Worm (Caenorhabditis elegans): ENCODE results near the gene F44E2.3.

Gene F44E2.3

DNA sequence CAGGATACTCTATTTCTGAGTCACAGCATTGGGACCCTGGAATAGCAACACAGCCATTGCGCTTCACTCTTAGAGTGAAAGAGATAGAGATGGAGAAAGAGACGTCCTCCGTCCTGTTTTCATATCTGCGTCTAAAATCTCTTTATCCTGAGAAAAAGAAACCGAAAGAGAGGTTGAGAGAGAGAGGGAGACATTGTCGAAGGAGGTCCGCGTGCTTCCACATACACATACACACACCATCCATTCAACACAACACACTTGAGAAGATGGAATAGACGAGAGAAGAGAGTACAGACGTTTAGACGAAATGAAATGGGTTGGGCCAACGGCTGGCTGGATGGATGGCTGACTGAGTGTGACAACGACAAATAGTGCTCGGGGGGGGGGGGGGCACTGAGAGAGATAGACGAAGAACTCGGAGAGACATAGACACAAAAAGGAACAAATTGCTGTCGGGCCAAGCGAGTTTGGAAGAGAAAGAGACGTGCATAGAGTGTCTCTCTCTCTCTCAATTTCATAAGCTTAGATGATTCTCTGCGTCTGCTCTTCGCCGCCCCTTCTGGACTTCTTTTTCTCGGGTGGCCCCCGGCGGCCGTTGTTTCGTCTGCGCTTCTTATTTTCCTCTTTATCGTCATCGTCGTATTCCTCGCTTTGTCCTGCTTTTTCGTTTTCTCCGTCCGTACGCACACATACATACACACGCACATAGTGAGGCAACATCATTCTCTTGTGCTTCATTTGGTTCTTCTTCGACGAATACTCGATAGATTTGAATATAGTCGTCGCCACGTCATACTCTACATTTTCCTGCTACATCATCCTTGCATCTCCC lies 28.9 kb downstream of the F44E2.3 start, which contains the start of gene F54F2.6 (continued):
- TF ChIP-seq nfya-1 (tag; optimal IDR thresholded peaks at IDR 0.05) = peak; percentile 96
- no peak for TF ChIP-seq tbx-7 (tag; optimal IDR thresholded peaks at IDR 0.05)
- TF ChIP-seq nhr-232 (tag; optimal IDR thresholded peaks at IDR 0.05) = no peak
- TF ChIP-seq ceh-19 (GFP tag; optimal IDR thresholded peaks at IDR 0.05) = peak; percentile 77
- no peak for TF ChIP-seq Y22D7AL.16 (tag; optimal IDR thresholded peaks at IDR 0.05)
- TF ChIP-seq elt-2 (tag; optimal IDR thresholded peaks at IDR 0.05) = peak; percentile 44
- peak; percentile 27 for TF ChIP-seq mec-3 (tag; optimal IDR thresholded peaks at IDR 0.05; ENCODE audit: borderline replicate concordance)
- peak; percentile 78 for TF ChIP-seq pros-1 (tag; optimal IDR thresholded peaks at IDR 0.05)
- TF ChIP-seq unc-86 (tag; optimal IDR thresholded peaks at IDR 0.05) = peak; percentile 57
- TF ChIP-seq lim-6 (tag; optimal IDR thresholded peaks at IDR 0.05) = no peak
- TF ChIP-seq hlh-15 (tag; optimal IDR thresholded peaks at IDR 0.05) = no peak
- TF ChIP-seq K02D7.2 (tag; optimal IDR thresholded peaks at IDR 0.05) = no peak
- peak; percentile 91 for TF ChIP-seq ceh-31 (tag; optimal IDR thresholded peaks at IDR 0.05)
- TF ChIP-seq ceh-18 (tag; optimal IDR thresholded peaks at IDR 0.05) = peak; percentile 96
- TF ChIP-seq madf-2 (tag; optimal IDR thresholded peaks at IDR 0.05) = no peak
- no peak for TF ChIP-seq ahr-1 (tag; optimal IDR thresholded peaks at IDR 0.05)
- TF ChIP-seq unc-55 (GFP tag; optimal IDR thresholded peaks at IDR 0.05) = peak; percentile 91
- TF ChIP-seq tbx-2 (tag; optimal IDR thresholded peaks at IDR 0.05) = peak; percentile 80
- peak; percentile 41 for TF ChIP-seq ztf-16 (tag; optimal IDR thresholded peaks at IDR 0.05)
- TF ChIP-seq pax-1 (tag; optimal IDR thresholded peaks at IDR 0.05) = no peak
- TF ChIP-seq ceh-30 (tag; optimal IDR thresholded peaks at IDR 0.05) = peak; percentile 3
- TF ChIP-seq ceh-22 (tag; optimal IDR thresholded peaks at IDR 0.05) = peak; percentile 69
- TF ChIP-seq fkh-10 (GFP tag; optimal IDR thresholded peaks at IDR 0.05) = no peak
- no peak for TF ChIP-seq pat-9 (tag; optimal IDR thresholded peaks at IDR 0.05)
- TF ChIP-seq pha-4 (tag; optimal IDR thresholded peaks at IDR 0.05) = no peak
- TF ChIP-seq rnt-1 (tag; optimal IDR thresholded peaks at IDR 0.05) = peak; percentile 60
- TF ChIP-seq hlh-6 (tag; optimal IDR thresholded peaks at IDR 0.05) = no peak
- TF ChIP-seq hlh-8 (tag; optimal IDR thresholded peaks at IDR 0.05) = peak; percentile 60
- no peak for TF ChIP-seq elt-4 (tag; optimal IDR thresholded peaks at IDR 0.05)
- TF ChIP-seq ceh-24 (tag; optimal IDR thresholded peaks at IDR 0.05) = no peak
- TF ChIP-seq hlh-13 (GFP tag; optimal IDR thresholded peaks at IDR 0.05) = no peak
- peak; percentile 56 for TF ChIP-seq sox-2 (GFP tag; IDR thresholded peaks at IDR 0.05)
- peak; percentile 84 for TF ChIP-seq ceh-14 (tag; optimal IDR thresholded peaks at IDR 0.05)
- TF ChIP-seq K09A11.1 (tag; optimal IDR thresholded peaks at IDR 0.05; ENCODE audit: insufficient read depth) = peak; percentile 47

DNA sequence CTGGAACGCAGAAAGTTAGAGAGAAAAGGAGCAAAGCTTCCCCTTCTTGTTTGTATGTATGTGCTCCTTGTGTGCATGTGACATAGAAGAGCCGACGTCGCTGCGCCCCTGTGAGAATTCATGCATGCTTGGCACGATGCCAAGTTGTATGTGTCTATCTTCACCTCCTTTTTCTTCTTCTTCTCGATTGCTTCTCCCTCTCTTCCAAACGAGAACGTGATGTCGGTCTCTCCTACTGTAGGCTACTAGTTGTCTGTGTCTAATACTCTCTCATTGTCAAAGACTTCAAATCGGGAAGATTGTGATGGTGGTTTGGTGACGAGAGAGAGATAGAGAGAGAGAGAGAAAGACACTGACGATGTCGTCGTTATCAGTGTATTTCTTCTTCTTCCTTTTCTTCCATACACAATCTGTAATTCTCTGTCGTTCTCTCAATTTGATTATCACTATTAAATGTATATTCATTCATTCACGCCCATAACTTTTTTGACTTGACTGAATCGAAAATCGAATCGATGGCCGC lies 31.8 kb downstream of the F44E2.3 start:
- TF ChIP-seq elt-2 (tag; optimal IDR thresholded peaks at IDR 0.05) (peak; percentile 65), ahr-1 (tag; optimal IDR thresholded peaks at IDR 0.05) (no peak), nfya-1 (tag; optimal IDR thresholded peaks at IDR 0.05) (peak; percentile 66), fax-1 (tag; optimal IDR thresholded peaks at IDR 0.05) (no peak), zip-5 (tag; optimal IDR thresholded peaks at IDR 0.05) (no peak), hlh-13 (GFP tag; optimal IDR thresholded peaks at IDR 0.05) (no peak), eyg-1 (tag; optimal IDR thresholded peaks at IDR 0.05) (no peak), mec-3 (tag; optimal IDR thresholded peaks at IDR 0.05; ENCODE audit: borderline replicate concordance) (no peak), dmd-4 (tag; optimal IDR thresholded peaks at IDR 0.05; ENCODE audit: borderline replicate concordance) (no peak), gmeb-2 (tag; optimal IDR thresholded peaks at IDR 0.05) (no peak), nhr-11 (tag; optimal IDR thresholded peaks at IDR 0.05) (no peak), tbx-7 (tag; optimal IDR thresholded peaks at IDR 0.05) (no peak), Y22D7AL.16 (tag; optimal IDR thresholded peaks at IDR 0.05) (no peak), ceh-6 (GFP tag; optimal IDR thresholded peaks at IDR 0.05) (no peak), ceh-14 (tag; optimal IDR thresholded peaks at IDR 0.05) (no peak), ceh-31 (tag; optimal IDR thresholded peaks at IDR 0.05) (peak; percentile 50), unc-55 (GFP tag; optimal IDR thresholded peaks at IDR 0.05) (peak; percentile 60), ceh-18 (tag; optimal IDR thresholded peaks at IDR 0.05) (peak; percentile 33), pag-3 (tag; optimal IDR thresholded peaks at IDR 0.05; ENCODE audit: borderline replicate concordance) (no peak), F13H6.1 (tag; optimal IDR thresholded peaks at IDR 0.05) (no peak), dve-1 (tag; optimal IDR thresholded peaks at IDR 0.05) (no peak), madf-2 (tag; optimal IDR thresholded peaks at IDR 0.05) (no peak), ceh-24 (tag; optimal IDR thresholded peaks at IDR 0.05) (no peak), K02D7.2 (tag; optimal IDR thresholded peaks at IDR 0.05) (no peak), pqm-1 (tag; optimal IDR thresholded peaks at IDR 0.05) (no peak), ttx-3 (tag; optimal IDR thresholded peaks at IDR 0.05) (no peak), ceh-19 (GFP tag; optimal IDR thresholded peaks at IDR 0.05) (no peak), tbx-2 (tag; optimal IDR thresholded peaks at IDR 0.05) (peak; percentile 23), fkh-10 (GFP tag; optimal IDR thresholded peaks at IDR 0.05) (no peak), pat-9 (tag; optimal IDR thresholded peaks at IDR 0.05) (no peak), C38D4.7 (GFP tag; optimal IDR thresholded peaks at IDR 0.05) (no peak), T23F11.4 (GFP tag; optimal IDR thresholded peaks at IDR 0.05) (no peak)
